Worm (Caenorhabditis elegans) whole organism, L4 larva: ENCODE data around the gene F49F1.10.
A peak's percentile ranks its signal among the peaks of the same experiment; 100 is the strongest.

ENCODE experiments used
- F10B5.3 ChIP-seq: sonication (generic microtip); optimal IDR thresholded peaks from 2 replicates; lab custom pipeline; 2016; ENCODE audit warnings: mild to moderate bottlenecking, missing genetic modification characterization, missing compliant biosample characterization
- F26F4.8 ChIP-seq: fragments of 200-800 bp; sonication (Bioruptor generic); conservative IDR thresholded peaks from 2 replicates; pipeline ENCODE4 v1.3.6; 2022; ENCODE audit warnings: missing genetic modification characterization, missing compliant biosample characterization
- F37D6.2 ChIP-seq: sonication (generic microtip); optimal IDR thresholded peaks from 2 replicates; lab custom pipeline; 2016; ENCODE audit warnings: mild to moderate bottlenecking, missing genetic modification characterization, missing compliant biosample characterization
- F49E8.2 ChIP-seq: sonication (generic microtip); optimal IDR thresholded peaks from 2 replicates; lab custom pipeline; 2016; ENCODE audit warnings: missing compliant biosample characterization, mild to moderate bottlenecking, missing genetic modification characterization, borderline replicate concordance
- T26A8.4 ChIP-seq: fragments of 200-800 bp; sonication (Bioruptor generic); IDR thresholded peaks from 2 replicates; pipeline ENCODE4 v1.3.6; 2022; ENCODE audit warnings: missing genetic modification characterization, missing compliant biosample characterization
- Y105C5A.15 ChIP-seq: fragments of 200-800 bp; sonication (Bioruptor generic); IDR thresholded peaks from 2 replicates; pipeline ENCODE4 v1.3.6; 2022; ENCODE audit warnings: missing genetic modification characterization, missing compliant biosample characterization
- aha-1 ChIP-seq: fragments of 150-350 bp; peaks from one replicate; lab custom pipeline; 2014; ENCODE audit warnings: missing biosample characterization, missing genetic modification characterization
- aly-2 ChIP-seq: sonication (generic microtip); optimal IDR thresholded peaks from 2 replicates; lab custom pipeline; 2018; ENCODE audit warnings: missing biosample characterization, missing genetic modification characterization
- ama-1 ChIP-seq: fragments of 150-350 bp; optimal IDR thresholded peaks from 2 replicates; lab custom pipeline; 2014; ENCODE audit warnings: inconsistent platforms, mixed read lengths
- ceh-20 ChIP-seq: fragments of 200-800 bp; sonication (Bioruptor generic); IDR thresholded peaks from 2 replicates; pipeline ENCODE4 v1.3.6; 2022; ENCODE audit warnings: missing genetic modification reagents, missing genetic modification characterization, missing compliant biosample characterization
- ceh-28 ChIP-seq: fragments of 150-350 bp; optimal IDR thresholded peaks from 2 replicates; lab custom pipeline; 2014; ENCODE audit warnings: missing biosample characterization, missing genetic modification reagents, missing genetic modification characterization
- daf-16 ChIP-seq, 3 experiments: sonication (generic microtip); optimal IDR thresholded peaks; 2 replicates each; lab custom pipeline; 2016 to 2017; ENCODE audit warnings: missing genetic modification characterization in 3 of 3, missing genetic modification reagents in 3 of 3, mild to moderate bottlenecking in 2 of 3, missing compliant biosample characterization in 2 of 3, missing biosample characterization in 1 of 3, moderate library complexity in 1 of 3
- dmd-6 ChIP-seq: fragments of 200-800 bp; sonication (Bioruptor generic); IDR thresholded peaks from 2 replicates; pipeline ENCODE4 v1.3.6; 2022; ENCODE audit warnings: missing genetic modification reagents, missing genetic modification characterization, missing compliant biosample characterization
- dmd-9 ChIP-seq: fragments of 200-800 bp; sonication (Bioruptor generic); IDR thresholded peaks from 2 replicates; pipeline ENCODE4 v1.3.6; 2022; ENCODE audit warnings: missing genetic modification reagents, missing genetic modification characterization, missing compliant biosample characterization
- dpl-1 ChIP-seq: fragments of 150-350 bp; optimal IDR thresholded peaks from 2 replicates; lab custom pipeline; 2014; ENCODE audit warnings: missing biosample characterization, missing genetic modification reagents, missing genetic modification characterization
- dve-1 ChIP-seq: sonication (generic microtip); optimal IDR thresholded peaks from 2 replicates; lab custom pipeline; 2017; ENCODE audit warnings: antibody characterized with exemption, mild to moderate bottlenecking, missing genetic modification characterization, missing compliant biosample characterization; ENCODE audit not compliant: insufficient read depth
- egl-27 ChIP-seq: sonication (generic microtip); optimal IDR thresholded peaks from 3 replicates; lab custom pipeline; 2017; ENCODE audit warnings: missing biosample characterization, missing genetic modification reagents, missing genetic modification characterization
- egl-43 ChIP-seq: fragments of 200-800 bp; sonication (Bioruptor generic); IDR thresholded peaks from 2 replicates; pipeline ENCODE4 v1.3.6; 2022; ENCODE audit warnings: missing genetic modification reagents, missing genetic modification characterization, missing compliant biosample characterization
- fkh-10 ChIP-seq: fragments of 150-350 bp; optimal IDR thresholded peaks from 2 replicates; lab custom pipeline; 2014; ENCODE audit warnings: missing biosample characterization, missing genetic modification reagents, missing genetic modification characterization
- hif-1 ChIP-seq, 2 experiments: sonication (generic microtip); optimal IDR thresholded peaks; 2 replicates each; lab custom pipeline; 2016 to 2017; ENCODE audit warnings: missing compliant biosample characterization in 2 of 2, missing genetic modification characterization in 2 of 2, missing genetic modification reagents in 2 of 2, missing genotype in 2 of 2, mild to moderate bottlenecking in 1 of 2
- hlh-11 ChIP-seq: fragments of 200-800 bp; sonication (Bioruptor generic); optimal IDR thresholded peaks from 2 replicates; lab custom pipeline; 2018; ENCODE audit warnings: mild to moderate bottlenecking, missing genetic modification characterization, missing compliant biosample characterization
- hlh-30 ChIP-seq: sonication (generic microtip); optimal IDR thresholded peaks from 2 replicates; lab custom pipeline; 2017; ENCODE audit warnings: antibody characterized with exemption, mild to moderate bottlenecking, missing genetic modification characterization, missing compliant biosample characterization; ENCODE audit not compliant: insufficient read depth
- hmg-1.1 ChIP-seq: fragments of 200-800 bp; sonication (Bioruptor generic); IDR thresholded peaks from 2 replicates; pipeline ENCODE4 v1.3.6; 2022; ENCODE audit warnings: missing genetic modification reagents, missing genetic modification characterization, missing compliant biosample characterization
- lin-13 ChIP-seq: fragments of 150-350 bp; optimal IDR thresholded peaks from 2 replicates; lab custom pipeline; 2014; ENCODE audit warnings: missing biosample characterization, missing genetic modification reagents, missing genetic modification characterization
- lin-15B ChIP-seq: fragments of 150-350 bp; sonication (generic microtip); optimal IDR thresholded peaks from 3 replicates; lab custom pipeline; 2014; ENCODE audit warnings: missing biosample characterization, missing genetic modification characterization
- lin-29 ChIP-seq: fragments of 200-800 bp; sonication (Bioruptor generic); IDR thresholded peaks from 2 replicates; pipeline ENCODE4 v1.3.6; 2022; ENCODE audit warnings: missing genetic modification reagents, missing genetic modification characterization, missing compliant biosample characterization
- lin-38 ChIP-seq: fragments of 200-800 bp; sonication (Bioruptor generic); IDR thresholded peaks from 2 replicates; pipeline ENCODE4 v1.3.6; 2022; ENCODE audit warnings: missing genetic modification reagents, missing genetic modification characterization, missing compliant biosample characterization
- lsy-2 ChIP-seq, 2 experiments: fragments of 150-350 bp in 1 of 2; sonication (generic microtip) in 1 of 2; optimal IDR thresholded peaks; 2 replicates each; lab custom pipeline; 2014 to 2017; ENCODE audit warnings: missing biosample characterization in 2 of 2, missing genetic modification characterization in 2 of 2
- madf-5 ChIP-seq, 2 experiments: fragments of 200-800 bp; sonication (Bioruptor generic); IDR thresholded peaks; 2 replicates each; pipeline ENCODE4 v1.3.6; 2022; ENCODE audit warnings: missing compliant biosample characterization in 2 of 2, missing genetic modification characterization in 2 of 2
- madf-9 ChIP-seq: fragments of 200-800 bp; sonication (Bioruptor generic); conservative IDR thresholded peaks from 2 replicates; pipeline ENCODE4 v1.3.6; 2022; ENCODE audit warnings: missing genetic modification reagents, missing genetic modification characterization, missing compliant biosample characterization
- mep-1 ChIP-seq: fragments of 150-350 bp; sonication (generic microtip); optimal IDR thresholded peaks from 3 replicates; lab custom pipeline; 2014; ENCODE audit warnings: missing biosample characterization, missing genetic modification characterization
- mes-2 ChIP-seq: sonication (generic microtip); optimal IDR thresholded peaks from 2 replicates; lab custom pipeline; 2016; ENCODE audit warnings: missing genotype, mild to moderate bottlenecking, missing genetic modification characterization, missing compliant biosample characterization; ENCODE audit not compliant: poor library complexity, severe bottlenecking
- mxl-2 ChIP-seq: fragments of 200-800 bp; sonication (Bioruptor generic); conservative IDR thresholded peaks from 2 replicates; pipeline ENCODE4 v1.3.6; 2022; ENCODE audit warnings: missing genetic modification reagents, missing genetic modification characterization, missing compliant biosample characterization
- nhr-102 ChIP-seq: sonication (generic microtip); optimal IDR thresholded peaks from 2 replicates; lab custom pipeline; 2016; ENCODE audit warnings: mild to moderate bottlenecking, missing genetic modification characterization, moderate library complexity, missing compliant biosample characterization
- nhr-11 ChIP-seq: fragments of 150-350 bp; optimal IDR thresholded peaks from 2 replicates; lab custom pipeline; 2014; ENCODE audit warnings: missing biosample characterization, missing genetic modification characterization
- nhr-111 ChIP-seq: fragments of 200-800 bp; sonication (Bioruptor generic); optimal IDR thresholded peaks from 2 replicates; lab custom pipeline; 2018; ENCODE audit warnings: mild to moderate bottlenecking, missing genetic modification characterization, missing compliant biosample characterization
- nhr-28 ChIP-seq: fragments of 150-350 bp; optimal IDR thresholded peaks from 2 replicates; lab custom pipeline; 2014; ENCODE audit warnings: missing biosample characterization, missing genetic modification characterization
- nhr-48 ChIP-seq: sonication (generic microtip); optimal IDR thresholded peaks from 2 replicates; lab custom pipeline; 2016; ENCODE audit warnings: mild to moderate bottlenecking, missing genetic modification characterization, missing compliant biosample characterization
- nhr-6 ChIP-seq: fragments of 150-350 bp; optimal IDR thresholded peaks from 2 replicates; lab custom pipeline; 2014; ENCODE audit warnings: missing biosample characterization, missing genetic modification characterization
- nhr-76 ChIP-seq: fragments of 150-350 bp; optimal IDR thresholded peaks from 2 replicates; lab custom pipeline; 2014; ENCODE audit warnings: missing biosample characterization, missing genetic modification characterization
- nhr-77 ChIP-seq: fragments of 150-350 bp; optimal IDR thresholded peaks from 2 replicates; lab custom pipeline; 2014; ENCODE audit warnings: missing biosample characterization, missing genetic modification characterization
- pha-4 ChIP-seq, 2 experiments: fragments of 150-350 bp in 1 of 2; fragments of 200-800 bp in 1 of 2; sonication (Bioruptor generic) in 1 of 2; IDR thresholded peaks in 1 of 2; optimal IDR thresholded peaks in 1 of 2; 2 replicates each; pipeline versions ENCODE4 v1.3.6 to Lab custom; 2014 to 2022; ENCODE audit warnings: missing genetic modification characterization in 2 of 2, missing genetic modification reagents in 2 of 2, missing biosample characterization in 1 of 2, missing compliant biosample characterization in 1 of 2
- rbr-2 ChIP-seq: sonication (generic microtip); optimal IDR thresholded peaks from 2 replicates; lab custom pipeline; 2016; ENCODE audit warnings: missing genotype, missing genetic modification characterization, missing compliant biosample characterization
- set-16 ChIP-seq: fragments of 200-800 bp; sonication (Bioruptor generic); IDR thresholded peaks from 2 replicates; pipeline ENCODE4 v1.3.6; 2022; ENCODE audit warnings: missing genetic modification reagents, missing genetic modification characterization, missing compliant biosample characterization
- spr-1 ChIP-seq: sonication (generic microtip); optimal IDR thresholded peaks from 2 replicates; lab custom pipeline; 2016; ENCODE audit warnings: mild to moderate bottlenecking, missing genetic modification characterization, missing compliant biosample characterization
- tra-1 ChIP-seq: fragments of 200-800 bp; sonication (Bioruptor generic); IDR thresholded peaks from 2 replicates; pipeline ENCODE4 v1.3.6; 2022; ENCODE audit warnings: missing genetic modification reagents, missing genetic modification characterization, missing compliant biosample characterization
- zag-1 ChIP-seq: fragments of 150-350 bp; optimal IDR thresholded peaks from 2 replicates; lab custom pipeline; 2014; ENCODE audit warnings: missing biosample characterization, missing genetic modification characterization

Gene F49F1.10

ce11 chrIV:4094364-4094763 lies 44.6 kb downstream of the F49F1.10 start (continued):
- TF ChIP-seq dmd-9 (GFP tag; lab: Robert Waterston, UW) (no peak), ceh-20 (GFP tag; lab: Robert Waterston, UW) (0 out of 2 replicates have a peak, but pooled peaks have one; percentile 20), aly-2 (tag; lab: Kevin White, UChicago) (no peak)

- peak; percentile 89 for TF ChIP-seq dve-1 (tag; lab: Kevin White, UChicago)
- no peak for TF ChIP-seq nhr-76
- TF ChIP-seq F49E8.2 (tag; lab: Kevin White, UChicago): no peak
- TF ChIP-seq pha-4 (GFP tag; IDR thresholded peaks at IDR 0.05; lab: Robert Waterston, UW): peak; percentile 72
- no peak for TF ChIP-seq pha-4 (tag; optimal IDR thresholded peaks at IDR 0.05; lab: Kevin White, UChicago)
- no peak for TF ChIP-seq egl-27 (tag; lab: Kevin White, UChicago)
- peak in 1 of 2 experiments; percentile 28 for TF ChIP-seq daf-16 (GFP tag; optimal IDR thresholded peaks at IDR 0.05; lab: Kevin White, UChicago)
- peak; percentile 54 for TF ChIP-seq daf-16 (tag; optimal IDR thresholded peaks at IDR 0.05; lab: Kevin White, UChicago)
- peak; percentile 94 for TF ChIP-seq aha-1 (tag; lab: Kevin White, UChicago)
- TF ChIP-seq mxl-2: no peak
- TF ChIP-seq zag-1: no peak
- TF ChIP-seq dpl-1 (GFP tag; lab: Kevin White, UChicago): peak; percentile 52
- TF ChIP-seq nhr-6 (tag; lab: Kevin White, UChicago): peak; percentile 18
- peak; percentile 72 for TF ChIP-seq mes-2 (tag; lab: Kevin White, UChicago)
- TF ChIP-seq rbr-2 (tag; lab: Kevin White, UChicago): peak; percentile 79
- peak in 1 of 2 experiments; percentile 47 for TF ChIP-seq hif-1 (tag; optimal IDR thresholded peaks at IDR 0.05; lab: Kevin White, UChicago)
- TF ChIP-seq hmg-1.1 (GFP tag; lab: Robert Waterston, UW): peak; percentile 92
- TF ChIP-seq lsy-2 (tag; optimal IDR thresholded peaks at IDR 0.05; lab: Kevin White, UChicago): peak in 1 of 2 experiments; percentile 69
- TF ChIP-seq aly-2 (tag; lab: Kevin White, UChicago): no peak
- TF ChIP-seq set-16 (GFP tag; lab: Robert Waterston, UW): peak; percentile 63; the same call in 1 of the 2 replicates
- TF ChIP-seq F10B5.3 (tag; lab: Kevin White, UChicago): no peak
- TF ChIP-seq Y105C5A.15 (GFP tag; lab: Robert Waterston, UW): no peak
- peak; percentile 53; the same call in 1 of the 2 replicates for TF ChIP-seq T26A8.4
- peak; percentile 90 for TF ChIP-seq hlh-11 (tag; lab: Kevin White, UChicago)
- TF ChIP-seq ceh-28: peak; percentile 62
- peak; percentile 46; the same call in 1 of the 2 replicates for TF ChIP-seq egl-43 (GFP tag; lab: Robert Waterston, UW)
- TF ChIP-seq fkh-10: no peak
- TF ChIP-seq F26F4.8: no peak
- peak; percentile 56 for TF ChIP-seq nhr-28
- peak; percentile 5 for TF ChIP-seq spr-1 (tag; lab: Kevin White, UChicago)
- no peak for TF ChIP-seq lin-15B (tag; lab: Kevin White, UChicago)
- TF ChIP-seq tra-1 (GFP tag; lab: Robert Waterston, UW): peak; percentile 62; the same call in 1 of the 2 replicates
- TF ChIP-seq dmd-6: peak; percentile 75
- TF ChIP-seq ceh-20 (GFP tag; lab: Robert Waterston, UW): peak; percentile 63; the same call in 1 of the 2 replicates
- peak; percentile 53 for TF ChIP-seq F37D6.2 (tag; lab: Kevin White, UChicago)
- peak; percentile 64 for TF ChIP-seq hlh-30
- no peak for TF ChIP-seq lin-13 (GFP tag; lab: Kevin White, UChicago)
- TF ChIP-seq mep-1 (tag; lab: Kevin White, UChicago): peak; percentile 75
- peak; percentile 10 for TF ChIP-seq nhr-11
- TF ChIP-seq lin-38: peak; percentile 55
- peak; percentile 68 for TF ChIP-seq nhr-48 (tag; lab: Kevin White, UChicago)
- TF ChIP-seq lin-29 (GFP tag; lab: Robert Waterston, UW): no peak
- no peak for TF ChIP-seq nhr-111 (GFP tag; lab: Kevin White, UChicago)
- peak; percentile 33 for TF ChIP-seq nhr-102 (tag; lab: Kevin White, UChicago)
- peak; percentile 17 for TF ChIP-seq ama-1 (lab: Kevin White, UChicago)
- TF ChIP-seq nhr-77 (tag; lab: Kevin White, UChicago): peak; percentile 12
- TF ChIP-seq madf-5 (GFP tag; IDR thresholded peaks at IDR 0.05; lab: Robert Waterston, UW): no peak
- TF ChIP-seq madf-9 (GFP tag; lab: Robert Waterston, UW): 0 out of 2 replicates have a peak, but pooled peaks have one; percentile 14
Measured at ce11 chrIV:4093087-4093486, 45.8 kb downstream of the F49F1.10 start.
